1 fruit fly cellular context compared by ENCODE assay signal in genomic region chr3L:8284651-8285050, dm6.
TF ChIP-seq lines count a peak whose summit lies in the region.

No protein-coding gene starts in this region.

TF ChIP-seq in whole organism, embryonic, 481 proteins besides CTCF, POLR2A, EP300 and RAD21 (continued from another document):
- no peak for TF ChIP-seq hkb (optimal IDR thresholded peaks at IDR 0.05; lab: Kevin White, UChicago)
- 0 out of 2 replicates have a peak, but pooled peaks have one; percentile 11 for TF ChIP-seq hkb (GFP tag; IDR thresholded peaks at IDR 0.05; lab: Robert Waterston, UW)
- peak; percentile 83 for TF ChIP-seq Ets65A (GFP tag; lab: Kevin White, UChicago)
- TF ChIP-seq CG11695 (GFP tag; IDR thresholded peaks at IDR 0.05; lab: Robert Waterston, UW), result 0 out of 3 replicates have a peak, but pooled peaks have one; percentile 36
- TF ChIP-seq CG6175 (GFP tag; IDR thresholded peaks at IDR 0.05; lab: Robert Waterston, UW), result no peak
- peak in 1 of 2 experiments; percentile 8 for TF ChIP-seq Pdp1 (GFP tag; optimal IDR thresholded peaks at IDR 0.05; lab: Kevin White, UChicago)
- TF ChIP-seq Ptx1 (GFP tag; IDR thresholded peaks at IDR 0.05; lab: Robert Waterston, UW), result 0 out of 2 replicates have a peak, but pooled peaks have one; percentile 33
- no peak for TF ChIP-seq aop (GFP tag; IDR thresholded peaks at IDR 0.05; lab: Robert Waterston, UW)
- TF ChIP-seq ato (GFP tag; IDR thresholded peaks at IDR 0.05; lab: Robert Waterston, UW; ENCODE audit: partially characterized antibody), result no peak
- peak; percentile 30; the same call in 1 of the 2 replicates for TF ChIP-seq CG14667 (GFP tag; IDR thresholded peaks at IDR 0.05; lab: Robert Waterston, UW)
- TF ChIP-seq CG11723 (GFP tag; optimal IDR thresholded peaks at IDR 0.05; lab: Kevin White, UChicago), result no peak
- peak; percentile 36; the same call in 1 of the 2 replicates for TF ChIP-seq slbo (GFP tag; IDR thresholded peaks at IDR 0.05; lab: Robert Waterston, UW)
- TF ChIP-seq Taf1 (GFP tag; IDR thresholded peaks at IDR 0.05; lab: Robert Waterston, UW), result no peak
- TF ChIP-seq Asciz (GFP tag; optimal IDR thresholded peaks at IDR 0.05; lab: Kevin White, UChicago), result no peak
- TF ChIP-seq CG7786 (GFP tag; optimal IDR thresholded peaks at IDR 0.05; lab: Kevin White, UChicago), result no peak
- TF ChIP-seq z (GFP tag; IDR thresholded peaks at IDR 0.05; lab: Robert Waterston, UW), result no peak
- TF ChIP-seq fd96Cb (tag; optimal IDR thresholded peaks at IDR 0.05; lab: Kevin White, UChicago), result no peak
- TF ChIP-seq br (optimal IDR thresholded peaks at IDR 0.05; lab: Kevin White, UChicago), result no peak
- peak; percentile 16 for TF ChIP-seq CG13424 (tag; optimal IDR thresholded peaks at IDR 0.05; lab: Kevin White, UChicago)
- TF ChIP-seq odd (GFP tag; optimal IDR thresholded peaks at IDR 0.05; lab: Kevin White, UChicago), result no peak
TF ChIP-seq in whole organism, embryonic: peak in this region for 37.
